Fruit fly (Drosophila melanogaster): ENCODE measurements around the gene TotE.

The TotE gene

dm6 chr2L:19941352-19941851 lies 28.1 kb upstream of the TotE start (continued):
- TF ChIP-seq Fer2 (tag; optimal IDR thresholded peaks at IDR 0.05) (peak; percentile 38), Nf-YA (GFP tag; IDR thresholded peaks at IDR 0.05) (peak; percentile 83), CG10209 (GFP tag; optimal IDR thresholded peaks at IDR 0.05) (peak; percentile 87), CG11398 (GFP tag; optimal IDR thresholded peaks at IDR 0.05) (peak; percentile 80), CG5245 (GFP tag; optimal IDR thresholded peaks at IDR 0.05) (no peak), CoRest (tag; optimal IDR thresholded peaks at IDR 0.05) (peak; percentile 88), D19A (tag; optimal IDR thresholded peaks at IDR 0.05) (peak; percentile 6), chinmo (GFP tag; IDR thresholded peaks at IDR 0.05; ENCODE audit: partially characterized antibody) (peak; percentile 77; the same call in 3 of the 4 replicates), CG1647 (GFP tag; optimal IDR thresholded peaks at IDR 0.05) (no peak), Bteb2 (GFP tag; optimal IDR thresholded peaks at IDR 0.05) (peak; percentile 83), hb (GFP tag; IDR thresholded peaks at IDR 0.05; ENCODE audit: partially characterized antibody) (no peak), phol (tag; optimal IDR thresholded peaks at IDR 0.05) (peak; percentile 79), lbe (GFP tag; optimal IDR thresholded peaks at IDR 0.05) (peak; percentile 68), bcd (GFP tag; optimal IDR thresholded peaks at IDR 0.05) (peak; percentile 78), dan (GFP tag; IDR thresholded peaks at IDR 0.05) (peak; percentile 61; the same call in 1 of the 2 replicates), pan (optimal IDR thresholded peaks at IDR 0.05) (no peak), pan (GFP tag; optimal IDR thresholded peaks at IDR 0.05 in 1 of 2, IDR thresholded peaks at IDR 0.05 in 1 of 2) (peak in 1 of 2 experiments; percentile 93), CG1233 (GFP tag; optimal IDR thresholded peaks at IDR 0.05) (peak; percentile 75), mam (GFP tag; optimal IDR thresholded peaks at IDR 0.05) (peak; percentile 88), CG6272 (GFP tag; IDR thresholded peaks at IDR 0.05) (peak; percentile 86), crc (GFP tag; optimal IDR thresholded peaks at IDR 0.05) (peak; percentile 69), CG17829 (tag; optimal IDR thresholded peaks at IDR 0.05) (peak; percentile 74), CG7987 (GFP tag; optimal IDR thresholded peaks at IDR 0.05) (peak; percentile 39), croc (GFP tag; conservative IDR thresholded peaks at IDR 0.05) (peak; percentile 74), CG8089 (GFP tag; optimal IDR thresholded peaks at IDR 0.05) (peak; percentile 75), corto (GFP tag; optimal IDR thresholded peaks at IDR 0.05) (no peak), prd (optimal IDR thresholded peaks at IDR 0.05) (no peak), prd (GFP tag; IDR thresholded peaks at IDR 0.05) (peak; percentile 95), kah (GFP tag; optimal IDR thresholded peaks at IDR 0.05) (peak; percentile 25), CG15601 (tag; optimal IDR thresholded peaks at IDR 0.05) (peak; percentile 70), hkb (optimal IDR thresholded peaks at IDR 0.05) (no peak), hkb (GFP tag; IDR thresholded peaks at IDR 0.05) (peak; percentile 95), sisA (GFP tag; IDR thresholded peaks at IDR 0.05) (peak; percentile 75), eve (GFP tag; optimal IDR thresholded peaks at IDR 0.05) (peak in 1 of 2 experiments; percentile 94), CG42726 (GFP tag; IDR thresholded peaks at IDR 0.05; ENCODE audit: partially characterized antibody) (no peak), shn (GFP tag; optimal IDR thresholded peaks at IDR 0.05) (peak; percentile 83), CG12071 (GFP tag; optimal IDR thresholded peaks at IDR 0.05) (peak; percentile 50), luna (GFP tag; optimal IDR thresholded peaks at IDR 0.05) (peak; percentile 53), HmgD (GFP tag; optimal IDR thresholded peaks at IDR 0.05) (peak; percentile 68), salm (tag; optimal IDR thresholded peaks at IDR 0.05) (peak; percentile 39), fd64A (GFP tag; optimal IDR thresholded peaks at IDR 0.05) (peak; percentile 47), CG11560 (tag; IDR thresholded peaks at IDR 0.05) (no peak), CG14667 (GFP tag; IDR thresholded peaks at IDR 0.05) (peak; percentile 86), CG18476 (GFP tag; optimal IDR thresholded peaks at IDR 0.05) (peak; percentile 39), Trl (optimal IDR thresholded peaks at IDR 0.05) (no peak), Trl (GFP tag; optimal IDR thresholded peaks at IDR 0.05) (peak; percentile 83), Hsf (GFP tag; optimal IDR thresholded peaks at IDR 0.05) (peak; percentile 85), vfl (GFP tag; optimal IDR thresholded peaks at IDR 0.05) (peak; percentile 80), Sox100B (GFP tag; optimal IDR thresholded peaks at IDR 0.05) (peak; percentile 66), Dip2 (GFP tag; IDR thresholded peaks at IDR 0.05) (0 out of 2 replicates have a peak, but pooled peaks have one; percentile 17), Hr39 (optimal IDR thresholded peaks at IDR 0.05) (no peak), CG9817 (tag; optimal IDR thresholded peaks at IDR 0.05) (peak; percentile 79)

All from whole organism, embryonic.